Fruit fly (Drosophila melanogaster) whole organism, embryonic: ENCODE data around the gene CG43318.
A peak's percentile ranks its signal among the peaks of the same experiment; 100 is the strongest.

Source experiments
- Aef1 ChIP-seq: fragments of 200-800 bp; sonication (Bioruptor generic); IDR thresholded peaks from 3 replicates; pipeline ENCODE4 v1.3.6; 2022; ENCODE audit warnings: missing biosample characterization, missing genetic modification characterization
- Asciz ChIP-seq: fragments of 200-800 bp; sonication (Bioruptor generic); optimal IDR thresholded peaks from 2 replicates; lab custom pipeline; 2017; ENCODE audit warnings: missing biosample characterization, mild to moderate bottlenecking, missing genetic modification characterization, missing genetic modification reagents
- Atf-2 ChIP-seq: fragments of 200-800 bp; sonication (Bioruptor generic); optimal IDR thresholded peaks from 2 replicates; lab custom pipeline; 2016; ENCODE audit warnings: missing biosample characterization, missing genetic modification characterization
- BEAF-32 ChIP-seq: fragments of 200-800 bp; sonication (Bioruptor generic); optimal IDR thresholded peaks from 3 replicates; lab custom pipeline; 2017; ENCODE audit warnings: missing biosample characterization, missing genetic modification characterization, mild to moderate bottlenecking, moderate library complexity, missing genetic modification reagents
- Blimp-1 ChIP-seq: fragments of 200-800 bp; sonication (Bioruptor generic); optimal IDR thresholded peaks from 3 replicates; lab custom pipeline; 2018; ENCODE audit warnings: missing biosample characterization, missing genetic modification characterization, mild to moderate bottlenecking, moderate library complexity, missing genetic modification reagents
- CG13624 ChIP-seq: fragments of 200-800 bp; sonication (Bioruptor generic); optimal IDR thresholded peaks from 2 replicates; lab custom pipeline; 2016; ENCODE audit warnings: missing biosample characterization, missing genetic modification characterization
- CG13775 ChIP-seq: fragments of 200-800 bp; sonication (Bioruptor generic); optimal IDR thresholded peaks from 3 replicates; lab custom pipeline; 2017; ENCODE audit warnings: missing biosample characterization, mild to moderate bottlenecking, missing genetic modification characterization
- CG14014 ChIP-seq: fragments of 200-800 bp; sonication (Bioruptor generic); IDR thresholded peaks from 2 replicates; pipeline ENCODE4 v1.3.6; 2022; ENCODE audit warnings: missing biosample characterization, missing genetic modification characterization
- CG17612 ChIP-seq: fragments of 200-800 bp; sonication (Bioruptor generic); IDR thresholded peaks from 2 replicates; pipeline ENCODE4 v1.3.6; 2022; ENCODE audit warnings: missing biosample characterization, missing genetic modification characterization
- CG17912 ChIP-seq: fragments of 200-800 bp; sonication (Bioruptor generic); optimal IDR thresholded peaks from 2 replicates; lab custom pipeline; 2018; ENCODE audit warnings: missing biosample characterization, mild to moderate bottlenecking, missing genetic modification characterization
- CG34376 ChIP-seq: fragments of 200-800 bp; sonication (Bioruptor generic); optimal IDR thresholded peaks from 2 replicates; lab custom pipeline; 2018; ENCODE audit warnings: missing biosample characterization, mild to moderate bottlenecking, missing genetic modification characterization
- CG3726 ChIP-seq: fragments of 200-800 bp; sonication (Bioruptor generic); IDR thresholded peaks from 3 replicates; pipeline ENCODE4, ENCODE4 v1.3.6; 2022; ENCODE audit warnings: missing biosample characterization, missing genetic modification characterization
- CG3838 ChIP-seq: fragments of 200-800 bp; sonication (Bioruptor generic); optimal IDR thresholded peaks from 3 replicates; lab custom pipeline; 2016; ENCODE audit warnings: missing biosample characterization, missing genetic modification characterization
- CG4282 ChIP-seq: fragments of 200-800 bp; sonication (Bioruptor generic); optimal IDR thresholded peaks from 2 replicates; lab custom pipeline; 2016; ENCODE audit warnings: missing biosample characterization, missing genetic modification characterization
- CG7963 ChIP-seq: fragments of 200-800 bp; sonication (Bioruptor generic); IDR thresholded peaks from 3 replicates; pipeline ENCODE4 v1.3.6; 2022; ENCODE audit warnings: missing biosample characterization, missing genetic modification characterization; ENCODE audit not compliant: partially characterized antibody
- CG8359 ChIP-seq: fragments of 200-800 bp; sonication (Bioruptor generic); optimal IDR thresholded peaks from 2 replicates; lab custom pipeline; 2017; ENCODE audit warnings: missing biosample characterization, mild to moderate bottlenecking, missing genetic modification characterization, borderline replicate concordance
- CG8478 ChIP-seq: fragments of >200 bp; optimal IDR thresholded peaks from 2 replicates; lab custom pipeline; 2018
- CrebB ChIP-seq: fragments of 200-800 bp; sonication (Bioruptor generic); optimal IDR thresholded peaks from 3 replicates; lab custom pipeline; 2018; ENCODE audit warnings: missing biosample characterization, mild to moderate bottlenecking, missing genetic modification characterization
- Deaf1 ChIP-seq: fragments of 200-800 bp; optimal IDR thresholded peaks from 3 replicates; lab custom pipeline; 2019; ENCODE audit warnings: missing biosample characterization, mild to moderate bottlenecking, missing genetic modification characterization, moderate library complexity
- Doc3 ChIP-seq: fragments of 200-800 bp; sonication (Bioruptor generic); IDR thresholded peaks from 3 replicates; pipeline ENCODE4 v1.3.6; 2022; ENCODE audit warnings: missing biosample characterization, missing genetic modification characterization; ENCODE audit not compliant: partially characterized antibody
- HLH3B ChIP-seq: fragments of 200-800 bp; sonication (Bioruptor generic); IDR thresholded peaks from 2 replicates; pipeline ENCODE4 v1.3.6; 2022; ENCODE audit warnings: missing biosample characterization, missing genetic modification characterization
- Hand ChIP-seq: fragments of 200-800 bp; sonication (Bioruptor generic); optimal IDR thresholded peaks from 2 replicates; lab custom pipeline; 2017; ENCODE audit warnings: mild to moderate bottlenecking, missing biosample characterization, missing genetic modification reagents, missing genetic modification characterization
- Hmr ChIP-seq: fragments of 200-800 bp; sonication (Bioruptor generic); optimal IDR thresholded peaks from 3 replicates; lab custom pipeline; 2017; ENCODE audit warnings: mild to moderate bottlenecking, missing biosample characterization, missing genetic modification reagents, missing genetic modification characterization
- Hr3 ChIP-seq: fragments of 200-800 bp; sonication (Bioruptor generic); optimal IDR thresholded peaks from 3 replicates; lab custom pipeline; 2016; ENCODE audit warnings: missing biosample characterization, missing genetic modification characterization
- MESR4 ChIP-seq: fragments of 200-800 bp; sonication (Bioruptor generic); optimal IDR thresholded peaks from 2 replicates; lab custom pipeline; 2018; ENCODE audit warnings: missing biosample characterization, mild to moderate bottlenecking, missing genetic modification characterization, moderate library complexity
- NFAT ChIP-seq: fragments of 200-800 bp; sonication (Bioruptor generic); IDR thresholded peaks from 2 replicates; pipeline ENCODE4 v1.3.6; 2022; ENCODE audit warnings: missing biosample characterization, missing genetic modification characterization
- Poxn ChIP-seq: fragments of 200-800 bp; sonication (Bioruptor generic); IDR thresholded peaks from 2 replicates; pipeline ENCODE4 v1.3.6; 2022; ENCODE audit warnings: missing biosample characterization, missing genetic modification characterization
- Ptx1 ChIP-seq: fragments of 200-800 bp; sonication (Bioruptor generic); IDR thresholded peaks from 2 replicates; pipeline ENCODE4 v1.3.6; 2022; ENCODE audit warnings: missing biosample characterization, missing genetic modification characterization
- Vsx1 ChIP-seq: fragments of 200-800 bp; sonication (Bioruptor generic); optimal IDR thresholded peaks from 2 replicates; lab custom pipeline; 2017; ENCODE audit warnings: missing biosample characterization, mild to moderate bottlenecking, missing genetic modification characterization, missing genetic modification reagents
- al ChIP-seq: fragments of 200-800 bp; sonication (Bioruptor generic); IDR thresholded peaks from 2 replicates; pipeline ENCODE4 v1.3.6; 2022; ENCODE audit warnings: missing biosample characterization, missing genetic modification characterization
- ap ChIP-seq: fragments of 200-800 bp; sonication (Bioruptor generic); IDR thresholded peaks from 2 replicates; pipeline ENCODE4 v1.3.6; 2022; ENCODE audit warnings: missing biosample characterization, missing genetic modification characterization
- bcd ChIP-seq: fragments of 200-800 bp; sonication (Bioruptor generic); optimal IDR thresholded peaks from 2 replicates; lab custom pipeline; 2017; ENCODE audit warnings: missing biosample characterization, mild to moderate bottlenecking, missing genetic modification characterization
- dimm ChIP-seq: fragments of 200-800 bp; sonication (Bioruptor generic); IDR thresholded peaks from 2 replicates; pipeline ENCODE4 v1.3.6; 2022; ENCODE audit warnings: missing biosample characterization, missing genetic modification characterization
- esg ChIP-seq: fragments of 200-800 bp; sonication (Bioruptor generic); conservative IDR thresholded peaks from 2 replicates; pipeline ENCODE4 v1.3.6; 2022; ENCODE audit warnings: missing biosample characterization, missing genetic modification characterization
- fd64A ChIP-seq: fragments of 200-800 bp; sonication (Bioruptor generic); optimal IDR thresholded peaks from 3 replicates; lab custom pipeline; 2018; ENCODE audit warnings: missing biosample characterization, mild to moderate bottlenecking, missing genetic modification characterization
- gce ChIP-seq: fragments of 200-800 bp; sonication (Bioruptor generic); IDR thresholded peaks from 3 replicates; pipeline ENCODE4 v1.3.6; 2022; ENCODE audit warnings: missing biosample characterization, missing genetic modification characterization
- gsb-n ChIP-seq: fragments of 200-800 bp; sonication (Bioruptor generic); optimal IDR thresholded peaks from 3 replicates; lab custom pipeline; 2018; ENCODE audit warnings: missing biosample characterization, mild to moderate bottlenecking, missing genetic modification characterization
- hth ChIP-seq: fragments of >200 bp; optimal IDR thresholded peaks from 2 replicates; lab custom pipeline; 2017; ENCODE audit warnings: inconsistent platforms
- jumu ChIP-seq: fragments of 200-800 bp; sonication (Bioruptor generic); optimal IDR thresholded peaks from 3 replicates; lab custom pipeline; 2016; ENCODE audit warnings: missing biosample characterization, missing genetic modification characterization
- kah ChIP-seq: fragments of 200-800 bp; sonication (Bioruptor generic); optimal IDR thresholded peaks from 2 replicates; lab custom pipeline; 2018; ENCODE audit warnings: missing biosample characterization, mild to moderate bottlenecking, missing genetic modification characterization
- lbe ChIP-seq: fragments of 200-800 bp; sonication (Bioruptor generic); optimal IDR thresholded peaks from 2 replicates; lab custom pipeline; 2016; ENCODE audit warnings: missing biosample characterization, mild to moderate bottlenecking, missing genetic modification characterization
- nau ChIP-seq: fragments of 200-800 bp; sonication (Bioruptor generic); optimal IDR thresholded peaks from 3 replicates; lab custom pipeline; 2017; ENCODE audit warnings: missing biosample characterization, mild to moderate bottlenecking, missing genetic modification characterization, missing genetic modification reagents
- otp ChIP-seq: fragments of 200-800 bp; sonication (Bioruptor generic); IDR thresholded peaks from 3 replicates; pipeline ENCODE4, ENCODE4 v1.3.6; 2022; ENCODE audit warnings: missing biosample characterization, missing genetic modification characterization
- pho ChIP-seq: fragments of 200-800 bp; sonication (Bioruptor generic); optimal IDR thresholded peaks from 2 replicates; lab custom pipeline; 2016; ENCODE audit warnings: missing biosample characterization, missing genetic modification characterization
- pita ChIP-seq: fragments of 200-800 bp; sonication (Bioruptor generic); optimal IDR thresholded peaks from 2 replicates; lab custom pipeline; 2017; ENCODE audit warnings: missing biosample characterization, mild to moderate bottlenecking, missing genetic modification characterization
- wek ChIP-seq: fragments of 200-800 bp; sonication (Bioruptor generic); optimal IDR thresholded peaks from 3 replicates; lab custom pipeline; 2018; ENCODE audit warnings: missing biosample characterization, mild to moderate bottlenecking, missing genetic modification characterization, moderate library complexity
- wor ChIP-seq: fragments of 200-800 bp; sonication (Bioruptor generic); IDR thresholded peaks from 2 replicates; pipeline ENCODE4 v1.3.6; 2022; ENCODE audit warnings: missing biosample characterization, missing genetic modification characterization
- zen2 ChIP-seq: fragments of 200-800 bp; sonication (Bioruptor generic); IDR thresholded peaks from 3 replicates; pipeline ENCODE4 v1.3.6; 2022; ENCODE audit warnings: missing biosample characterization, missing genetic modification characterization; ENCODE audit not compliant: partially characterized antibody
- zfh2 ChIP-seq: fragments of 200-800 bp; sonication (Bioruptor generic); optimal IDR thresholded peaks from 2 replicates; lab custom pipeline; 2016; ENCODE audit warnings: missing biosample characterization, missing genetic modification characterization

CG43318 gene

DNA sequence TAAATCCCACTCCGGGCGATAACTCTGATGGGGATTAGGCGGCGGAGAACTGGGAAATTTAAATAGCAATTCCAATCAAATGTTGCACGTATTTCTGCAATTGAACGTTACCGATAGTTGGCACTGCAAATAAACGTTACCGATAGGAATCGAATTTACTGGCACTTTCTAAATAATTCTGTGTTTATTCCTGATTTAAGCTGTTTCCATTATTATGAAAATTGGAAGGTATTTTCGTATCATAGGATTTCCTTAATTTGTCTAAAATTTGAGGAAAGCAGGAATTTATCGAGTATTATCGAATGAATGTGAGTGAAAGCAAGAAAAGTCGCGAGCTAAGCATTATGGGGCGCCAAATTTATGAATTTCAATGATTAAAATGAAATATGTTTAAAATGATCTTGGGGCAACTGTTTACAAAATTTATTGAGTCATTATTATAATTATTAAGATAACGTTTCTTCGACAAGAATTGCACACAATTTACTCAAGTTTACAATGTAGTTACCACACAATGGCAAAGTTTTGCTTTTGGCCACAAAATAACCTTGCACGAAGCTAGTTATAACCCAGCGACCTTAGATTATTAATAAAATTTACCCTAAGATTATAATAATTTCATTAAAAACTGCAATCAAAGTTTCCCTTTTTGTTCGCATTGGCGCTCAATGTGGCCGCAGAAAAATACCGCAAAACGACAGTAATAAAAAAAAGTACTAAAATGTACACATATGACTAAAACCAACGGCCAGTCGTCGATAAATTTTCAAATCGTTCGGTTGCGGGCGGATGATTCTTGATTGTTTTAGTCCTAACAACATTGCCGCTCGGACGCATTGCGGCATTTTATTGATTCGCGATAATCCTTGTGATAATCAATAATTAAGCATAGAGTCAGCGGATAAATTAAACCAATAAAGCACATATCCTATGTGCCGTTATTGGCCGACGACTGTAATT lies 29.4 kb downstream of the CG43318 start, which contains the start of gene alpha-Man-IIb (continued):
- TF ChIP-seq MESR4 (peak; percentile 27), kah (GFP tag; lab: Kevin White, UChicago) (no peak), CG13775 (GFP tag; lab: Kevin White, UChicago) (peak; percentile 8), fd64A (GFP tag; lab: Kevin White, UChicago) (peak; percentile 52), zfh2 (GFP tag; lab: Kevin White, UChicago) (no peak), pho (GFP tag; lab: Kevin White, UChicago) (no peak), dimm (GFP tag; lab: Robert Waterston, UW) (no peak), ap (GFP tag; lab: Robert Waterston, UW) (no peak), Vsx1 (GFP tag; lab: Kevin White, UChicago) (no peak), CG17612 (GFP tag; lab: Robert Waterston, UW) (no peak), nau (no peak), CG8478 (lab: Kevin White, UChicago) (no peak), pita (GFP tag; lab: Kevin White, UChicago) (no peak), otp (GFP tag; lab: Robert Waterston, UW) (peak; percentile 51; the same call in 1 of the 3 replicates), CG3838 (GFP tag; lab: Kevin White, UChicago) (no peak), Aef1 (GFP tag; lab: Robert Waterston, UW) (no peak), Blimp-1 (GFP tag; lab: Kevin White, UChicago) (no peak), HLH3B (GFP tag; lab: Robert Waterston, UW) (peak; percentile 17; the same call in 1 of the 2 replicates), Asciz (peak; percentile 23), gce (GFP tag; lab: Robert Waterston, UW) (no peak), jumu (no peak), Ptx1 (GFP tag; lab: Robert Waterston, UW) (peak; percentile 31; the same call in 1 of the 2 replicates), CG34376 (peak; percentile 29), Hr3 (GFP tag; lab: Kevin White, UChicago) (no peak), Doc3 (GFP tag; lab: Robert Waterston, UW) (peak; percentile 92), CG4282 (GFP tag; lab: Kevin White, UChicago) (no peak), Poxn (GFP tag; lab: Robert Waterston, UW) (no peak), CG3726 (GFP tag; lab: Robert Waterston, UW) (no peak), Hmr (GFP tag; lab: Kevin White, UChicago) (peak; percentile 52), NFAT (GFP tag; lab: Robert Waterston, UW) (peak; percentile 24; the same call in 1 of the 2 replicates), BEAF-32 (peak; percentile 80), gsb-n (peak; percentile 55), wor (GFP tag; lab: Robert Waterston, UW) (no peak), CG7963 (peak; percentile 65; the same call in 2 of the 3 replicates), lbe (GFP tag; lab: Kevin White, UChicago) (no peak), Deaf1 (tag; lab: Kevin White, UChicago) (peak; percentile 60), CG17912 (GFP tag; lab: Kevin White, UChicago) (no peak), hth (no peak), Atf-2 (GFP tag; lab: Kevin White, UChicago) (no peak), CG13624 (GFP tag; lab: Kevin White, UChicago) (peak; percentile 0), esg (GFP tag; lab: Robert Waterston, UW) (no peak), zen2 (peak; percentile 80; the same call in 2 of the 3 replicates), bcd (no peak), CrebB (tag; lab: Kevin White, UChicago) (peak; percentile 19), CG14014 (GFP tag; lab: Robert Waterston, UW) (no peak), CG8359 (GFP tag; lab: Kevin White, UChicago) (no peak), al (GFP tag; lab: Robert Waterston, UW) (no peak), Hand (GFP tag; lab: Kevin White, UChicago) (no peak), wek (GFP tag; lab: Kevin White, UChicago) (no peak)
